Fruit fly (Drosophila melanogaster): ENCODE data around the gene Or85e.

The Or85e gene

dm6 chr3R:8659200-8659897 lies 23.7 kb upstream of the Or85e start (continued):
- TF ChIP-seq Hmr (GFP tag; optimal IDR thresholded peaks at IDR 0.05) (peak; percentile 77), CG11456 (GFP tag; IDR thresholded peaks at IDR 0.05) (peak; percentile 4; the same call in 1 of the 3 replicates), CG11398 (GFP tag; optimal IDR thresholded peaks at IDR 0.05) (peak; percentile 18), CG8281 (tag; optimal IDR thresholded peaks at IDR 0.05) (no peak), lilli (GFP tag; optimal IDR thresholded peaks at IDR 0.05) (peak; percentile 69), ssp (GFP tag; IDR thresholded peaks at IDR 0.05) (no peak), MTF-1 (GFP tag; optimal IDR thresholded peaks at IDR 0.05; ENCODE audit: borderline replicate concordance) (peak; percentile 62), CG2202 (tag; optimal IDR thresholded peaks at IDR 0.05) (no peak), grn (GFP tag; optimal IDR thresholded peaks at IDR 0.05) (peak; percentile 45), CG9437 (GFP tag; optimal IDR thresholded peaks at IDR 0.05) (peak; percentile 3), Fer1 (GFP tag; optimal IDR thresholded peaks at IDR 0.05) (peak; percentile 58), pita (GFP tag; optimal IDR thresholded peaks at IDR 0.05) (no peak), sima (GFP tag; optimal IDR thresholded peaks at IDR 0.05) (no peak), CG34376 (GFP tag; optimal IDR thresholded peaks at IDR 0.05) (peak; percentile 78), dpn (GFP tag; optimal IDR thresholded peaks at IDR 0.05) (peak; percentile 36 to 57), Atf6 (GFP tag; IDR thresholded peaks at IDR 0.05) (peak; percentile 73), hbn (GFP tag; IDR thresholded peaks at IDR 0.05; ENCODE audit: partially characterized antibody) (no peak), CG14667 (GFP tag; IDR thresholded peaks at IDR 0.05) (peak; percentile 27; the same call in 1 of the 2 replicates), usp (GFP tag; optimal IDR thresholded peaks at IDR 0.05) (no peak), CG12236 (GFP tag; optimal IDR thresholded peaks at IDR 0.05) (no peak), Trl (optimal IDR thresholded peaks at IDR 0.05) (peak; percentile 26 to 34), Trl (GFP tag; optimal IDR thresholded peaks at IDR 0.05) (peak; percentile 53), CG11247 (GFP tag; IDR thresholded peaks at IDR 0.05) (no peak), tll (GFP tag; optimal IDR thresholded peaks at IDR 0.05) (no peak), NfI (GFP tag; optimal IDR thresholded peaks at IDR 0.05) (peak; percentile 63), jing (GFP tag; optimal IDR thresholded peaks at IDR 0.05) (no peak), dm (GFP tag; optimal IDR thresholded peaks at IDR 0.05) (peak; percentile 31), Bgb (GFP tag; IDR thresholded peaks at IDR 0.05; ENCODE audit: partially characterized antibody) (peak; percentile 32; the same call in 1 of the 2 replicates), slou (GFP tag; optimal IDR thresholded peaks at IDR 0.05) (peak; percentile 32), CG9727 (GFP tag; optimal IDR thresholded peaks at IDR 0.05) (peak; percentile 59), CG14965 (GFP tag; optimal IDR thresholded peaks at IDR 0.05; ENCODE audit: borderline replicate concordance) (no peak), Ssrp (tag; optimal IDR thresholded peaks at IDR 0.05) (peak; percentile 36), CG13624 (GFP tag; optimal IDR thresholded peaks at IDR 0.05) (peak; percentile 59), Deaf1 (tag; optimal IDR thresholded peaks at IDR 0.05) (peak; percentile 76), en (GFP tag; optimal IDR thresholded peaks at IDR 0.05) (no peak), cas (GFP tag; IDR thresholded peaks at IDR 0.05) (0 out of 2 replicates have a peak, but pooled peaks have one; percentile 56), crp (GFP tag; optimal IDR thresholded peaks at IDR 0.05) (peak in 1 of 2 experiments; percentile 8), her (GFP tag; optimal IDR thresholded peaks at IDR 0.05) (peak; percentile 52), B-H1 (GFP tag; IDR thresholded peaks at IDR 0.05) (peak; percentile 20; the same call in 1 of the 3 replicates), CG14441 (GFP tag; IDR thresholded peaks at IDR 0.05) (peak; percentile 65), CG14860 (GFP tag; IDR thresholded peaks at IDR 0.05; ENCODE audit: partially characterized antibody) (no peak), fd96Cb (tag; optimal IDR thresholded peaks at IDR 0.05) (peak; percentile 30), CG5245 (GFP tag; optimal IDR thresholded peaks at IDR 0.05) (peak; percentile 42), CG12942 (GFP tag; optimal IDR thresholded peaks at IDR 0.05) (peak; percentile 22), mirr (GFP tag; optimal IDR thresholded peaks at IDR 0.05) (peak; percentile 70), CG1024 (GFP tag; IDR thresholded peaks at IDR 0.05) (no peak), ewg (GFP tag; optimal IDR thresholded peaks at IDR 0.05) (peak; percentile 7), tgo (GFP tag; IDR thresholded peaks at IDR 0.05) (peak; percentile 53), CG15073 (GFP tag; optimal IDR thresholded peaks at IDR 0.05) (no peak)

Data from whole organism, embryonic.